Fruit fly (Drosophila melanogaster): ENCODE data around the gene crn.

- no peak for TF ChIP-seq CG1602 (GFP tag; optimal IDR thresholded peaks at IDR 0.05)
- TF ChIP-seq CG6254 (GFP tag; optimal IDR thresholded peaks at IDR 0.05) = no peak
- TF ChIP-seq CG10543 (GFP tag; optimal IDR thresholded peaks at IDR 0.05) = no peak
Observed at dm6 chrX:2218455-2218854, 31.3 kb downstream of the crn start.
